Worm (Caenorhabditis elegans) whole organism, L1 larva: ENCODE measurements around the gene C06A1.6.

ENCODE experiments used
- F16B12.6 ChIP-seq: fragments of 150-350 bp; optimal IDR thresholded peaks from 2 replicates; lab custom pipeline; 2014; ENCODE audit warnings: missing biosample characterization, missing genetic modification characterization
- alr-1 ChIP-seq: fragments of 200-800 bp; sonication (Bioruptor generic); optimal IDR thresholded peaks from 2 replicates; lab custom pipeline; 2018; ENCODE audit warnings: borderline replicate concordance, mild to moderate bottlenecking, missing genetic modification characterization, missing compliant biosample characterization
- blmp-1 ChIP-seq: fragments of 150-350 bp; optimal IDR thresholded peaks from 2 replicates; lab custom pipeline; 2014; ENCODE audit warnings: missing biosample characterization, missing genetic modification characterization
- ceh-63 ChIP-seq: fragments of 200-800 bp; sonication (Bioruptor generic); optimal IDR thresholded peaks from 2 replicates; lab custom pipeline; 2018; ENCODE audit warnings: mild to moderate bottlenecking, missing genetic modification characterization, missing compliant biosample characterization
- ceh-8 ChIP-seq: fragments of 200-800 bp; sonication (Bioruptor generic); optimal IDR thresholded peaks from 2 replicates; lab custom pipeline; 2018; ENCODE audit warnings: mild to moderate bottlenecking, missing genetic modification characterization, moderate library complexity, missing compliant biosample characterization
- ceh-88 ChIP-seq: fragments of 200-800 bp; sonication (Bioruptor generic); IDR thresholded peaks from 2 replicates; pipeline ENCODE4 v1.3.6; 2022; ENCODE audit warnings: missing genetic modification characterization, missing compliant biosample characterization
- ceh-90 ChIP-seq: sonication (generic microtip); optimal IDR thresholded peaks from 2 replicates; lab custom pipeline; 2016; ENCODE audit warnings: missing genetic modification characterization, missing compliant biosample characterization
- ces-1 ChIP-seq: fragments of 150-350 bp; optimal IDR thresholded peaks from 2 replicates; lab custom pipeline; 2014; ENCODE audit warnings: missing biosample characterization, missing genetic modification reagents, missing genetic modification characterization
- dpl-1 ChIP-seq, 3 experiments: fragments of 150-350 bp in 2 of 3; sonication (generic microtip) in 1 of 3; optimal IDR thresholded peaks; 2 replicates each; lab custom pipeline; 2014 to 2017; ENCODE audit warnings: missing biosample characterization in 3 of 3, missing genetic modification characterization in 3 of 3, missing genetic modification reagents in 3 of 3
- efl-3 ChIP-seq: fragments of 200-800 bp; sonication (Bioruptor generic); optimal IDR thresholded peaks from 2 replicates; lab custom pipeline; 2018; ENCODE audit warnings: mild to moderate bottlenecking, missing genetic modification characterization, missing compliant biosample characterization
- elt-2 ChIP-seq: sonication (generic microtip); optimal IDR thresholded peaks from 2 replicates; lab custom pipeline; 2016; ENCODE audit warnings: missing genetic modification characterization, mild to moderate bottlenecking, inconsistent platforms, missing compliant biosample characterization, missing genetic modification reagents
- fkh-8 ChIP-seq: sonication (generic microtip); optimal IDR thresholded peaks from 2 replicates; lab custom pipeline; 2016; ENCODE audit warnings: mild to moderate bottlenecking, missing genetic modification characterization, missing compliant biosample characterization
- isw-1 ChIP-seq: fragments of 200-800 bp; sonication (Bioruptor generic); IDR thresholded peaks from 2 replicates; pipeline ENCODE4 v1.3.6; 2022; ENCODE audit warnings: missing genetic modification characterization, missing compliant biosample characterization
- jun-1 ChIP-seq: fragments of 150-350 bp; optimal IDR thresholded peaks from 2 replicates; lab custom pipeline; 2014; ENCODE audit warnings: missing biosample characterization, missing genetic modification reagents, missing genetic modification characterization
- lin-13 ChIP-seq: fragments of 150-350 bp; optimal IDR thresholded peaks from 2 replicates; lab custom pipeline; 2014; ENCODE audit warnings: missing biosample characterization, missing genetic modification reagents, missing genetic modification characterization
- lin-14 ChIP-seq: fragments of 200-800 bp; sonication (Bioruptor generic); optimal IDR thresholded peaks from 2 replicates; lab custom pipeline; 2018; ENCODE audit warnings: mild to moderate bottlenecking, missing genetic modification characterization, moderate library complexity, missing compliant biosample characterization
- lir-3 ChIP-seq: sonication (generic microtip); optimal IDR thresholded peaks from 2 replicates; lab custom pipeline; 2016; ENCODE audit warnings: mild to moderate bottlenecking, missing genetic modification characterization, moderate library complexity, missing compliant biosample characterization; ENCODE audit not compliant: poor library complexity
- lsy-2 ChIP-seq, 2 experiments: fragments of 150-350 bp; optimal IDR thresholded peaks; 2 replicates each; lab custom pipeline; 2014; ENCODE audit warnings: missing biosample characterization in 2 of 2, missing genetic modification characterization in 2 of 2
- mab-9 ChIP-seq: fragments of 200-800 bp; sonication (Bioruptor generic); IDR thresholded peaks from 2 replicates; pipeline ENCODE4 v1.3.6; 2022; ENCODE audit warnings: missing genetic modification reagents, missing genetic modification characterization, missing compliant biosample characterization
- mdl-1 ChIP-seq, 2 experiments: fragments of 150-350 bp; optimal IDR thresholded peaks; 2 replicates each; lab custom pipeline; 2014 to 2017; ENCODE audit warnings: missing biosample characterization in 2 of 2, missing genetic modification characterization in 2 of 2, inconsistent platforms in 1 of 2
- mef-2 ChIP-seq: fragments of 150-350 bp; optimal IDR thresholded peaks from 2 replicates; lab custom pipeline; 2014; ENCODE audit warnings: missing biosample characterization, missing genetic modification characterization
- nhr-11 ChIP-seq: fragments of 150-350 bp; optimal IDR thresholded peaks from 2 replicates; lab custom pipeline; 2014; ENCODE audit warnings: missing biosample characterization, missing genetic modification characterization
- nhr-12 ChIP-seq: sonication (generic microtip); optimal IDR thresholded peaks from 2 replicates; lab custom pipeline; 2017; ENCODE audit warnings: missing biosample characterization, missing genetic modification characterization
- nhr-19 ChIP-seq: fragments of 200-800 bp; sonication (Bioruptor generic); conservative IDR thresholded peaks from 2 replicates; pipeline ENCODE4 v1.3.6; 2022; ENCODE audit warnings: missing genetic modification characterization, missing compliant biosample characterization
- nhr-20 ChIP-seq: sonication (generic microtip); optimal IDR thresholded peaks from 2 replicates; lab custom pipeline; 2016; ENCODE audit warnings: mild to moderate bottlenecking, missing genetic modification characterization, missing compliant biosample characterization
- nhr-237 ChIP-seq: fragments of 150-350 bp; optimal IDR thresholded peaks from 2 replicates; lab custom pipeline; 2014; ENCODE audit warnings: missing biosample characterization, missing genetic modification characterization
- nhr-47 ChIP-seq: sonication (generic microtip); optimal IDR thresholded peaks from 2 replicates; lab custom pipeline; 2016; ENCODE audit warnings: mild to moderate bottlenecking, missing genetic modification characterization, moderate library complexity, missing compliant biosample characterization
- nhr-71 ChIP-seq: sonication (generic microtip); optimal IDR thresholded peaks from 2 replicates; lab custom pipeline; 2016; ENCODE audit warnings: mild to moderate bottlenecking, missing genetic modification characterization, moderate library complexity, missing compliant biosample characterization
- nhr-76 ChIP-seq: sonication (generic microtip); optimal IDR thresholded peaks from 2 replicates; lab custom pipeline; 2017; ENCODE audit warnings: missing biosample characterization, missing genetic modification characterization
- nhr-77 ChIP-seq: fragments of 150-350 bp; optimal IDR thresholded peaks from 2 replicates; lab custom pipeline; 2014; ENCODE audit warnings: missing biosample characterization, missing genetic modification characterization
- nhr-85 ChIP-seq: sonication (generic microtip); peaks from one replicate; lab custom pipeline; 2016; ENCODE audit warnings: missing genetic modification characterization, inconsistent platforms, missing compliant biosample characterization
- nhr-90 ChIP-seq: sonication (generic microtip); optimal IDR thresholded peaks from 2 replicates; lab custom pipeline; 2016; ENCODE audit warnings: mild to moderate bottlenecking, missing genetic modification characterization, missing compliant biosample characterization; ENCODE audit not compliant: poor library complexity
- pqm-1 ChIP-seq: sonication (generic microtip); optimal IDR thresholded peaks from 3 replicates; lab custom pipeline; 2017; ENCODE audit warnings: missing biosample characterization, missing genetic modification characterization
- rnt-1 ChIP-seq: sonication (generic microtip); optimal IDR thresholded peaks from 2 replicates; lab custom pipeline; 2016; ENCODE audit warnings: mild to moderate bottlenecking, missing genetic modification characterization, moderate library complexity, missing compliant biosample characterization
- skn-1 ChIP-seq: fragments of 150-350 bp; optimal IDR thresholded peaks from 2 replicates; lab custom pipeline; 2014; ENCODE audit warnings: missing biosample characterization, missing genetic modification characterization
- snu-23 ChIP-seq: sonication (generic microtip); optimal IDR thresholded peaks from 2 replicates; lab custom pipeline; 2016; ENCODE audit warnings: missing genetic modification characterization, missing compliant biosample characterization
- sox-4 ChIP-seq: sonication (generic microtip); optimal IDR thresholded peaks from 2 replicates; lab custom pipeline; 2016; ENCODE audit warnings: missing genetic modification characterization, missing compliant biosample characterization
- sptf-1 ChIP-seq: fragments of 150-350 bp; optimal IDR thresholded peaks from 2 replicates; lab custom pipeline; 2014; ENCODE audit warnings: missing biosample characterization, missing genetic modification characterization
- sup-37 ChIP-seq: fragments of 200-800 bp; sonication (Bioruptor generic); optimal IDR thresholded peaks from 2 replicates; lab custom pipeline; 2018; ENCODE audit warnings: mild to moderate bottlenecking, missing genetic modification characterization, missing compliant biosample characterization
- swsn-7 ChIP-seq: sonication (generic microtip); optimal IDR thresholded peaks from 2 replicates; lab custom pipeline; 2016; ENCODE audit warnings: missing genetic modification characterization, missing compliant biosample characterization
- unc-62 ChIP-seq: fragments of 150-350 bp; optimal IDR thresholded peaks from 2 replicates; lab custom pipeline; 2014; ENCODE audit warnings: missing biosample characterization, missing genetic modification reagents, missing genetic modification characterization
- unc-86 ChIP-seq: sonication (generic microtip); optimal IDR thresholded peaks from 2 replicates; lab custom pipeline; 2016; ENCODE audit warnings: missing genetic modification characterization, missing compliant biosample characterization
- unc-98 ChIP-seq: fragments of 200-800 bp; sonication (Bioruptor generic); IDR thresholded peaks from 2 replicates; pipeline ENCODE4 v1.3.6; 2022; ENCODE audit warnings: missing genetic modification characterization, missing compliant biosample characterization
- vab-15 ChIP-seq: sonication (generic microtip); optimal IDR thresholded peaks from 2 replicates; lab custom pipeline; 2017; ENCODE audit warnings: missing genotype, mild to moderate bottlenecking, missing genetic modification characterization, missing compliant biosample characterization
- zag-1 ChIP-seq: fragments of 150-350 bp; optimal IDR thresholded peaks from 2 replicates; lab custom pipeline; 2014; ENCODE audit warnings: missing biosample characterization, missing genetic modification characterization
- zip-4 ChIP-seq: fragments of 200-800 bp; sonication (Bioruptor generic); optimal IDR thresholded peaks from 2 replicates; lab custom pipeline; 2018; ENCODE audit warnings: mild to moderate bottlenecking, missing genetic modification characterization, moderate library complexity, missing compliant biosample characterization
- ztf-11 ChIP-seq, 2 experiments: sonication (generic microtip); optimal IDR thresholded peaks; 2 replicates each; lab custom pipeline; 2016 to 2017; ENCODE audit warnings: missing genetic modification characterization in 2 of 2, missing biosample characterization in 1 of 2, missing compliant biosample characterization in 1 of 2

Gene C06A1.6

ce11 chrII:10551985-10552736, 12.3 kb downstream of the C06A1.6 start (continued):
- TF ChIP-seq nhr-237 (tag; lab: Kevin White, UChicago) (peak; percentile 92), nhr-71 (tag; lab: Kevin White, UChicago) (peak; percentile 99), ceh-8 (GFP tag; lab: Kevin White, UChicago) (peak; percentile 85), lsy-2 (tag; optimal IDR thresholded peaks at IDR 0.05; lab: Kevin White, UChicago) (peak; percentile 92 to 96), vab-15 (tag; lab: Kevin White, UChicago) (peak; percentile 21), unc-62 (GFP tag; lab: Kevin White, UChicago) (no peak), nhr-11 (tag; lab: Kevin White, UChicago) (peak; percentile 99), efl-3 (GFP tag; lab: Kevin White, UChicago) (peak; percentile 33), ceh-63 (GFP tag; lab: Kevin White, UChicago) (peak; percentile 21), isw-1 (GFP tag; lab: Robert Waterston, UW) (peak; percentile 80), mdl-1 (tag; optimal IDR thresholded peaks at IDR 0.05; lab: Kevin White, UChicago) (peak; percentile 32 to 96), nhr-90 (tag; lab: Kevin White, UChicago) (peak; percentile 95), lir-3 (tag; lab: Kevin White, UChicago) (peak; percentile 81), nhr-47 (tag; lab: Kevin White, UChicago) (peak; percentile 97), rnt-1 (tag; lab: Kevin White, UChicago) (peak; percentile 88), F16B12.6 (tag; lab: Kevin White, UChicago) (peak; percentile 49), blmp-1 (tag; lab: Kevin White, UChicago) (peak; percentile 96), ceh-90 (tag; lab: Kevin White, UChicago) (peak; percentile 11), ces-1 (GFP tag; lab: Kevin White, UChicago) (no peak), mab-9 (peak; percentile 68), ceh-88 (GFP tag; lab: Robert Waterston, UW) (peak; percentile 76), ztf-11 (tag; optimal IDR thresholded peaks at IDR 0.05; lab: Kevin White, UChicago) (peak in 1 of 2 experiments; percentile 66), jun-1 (tag; lab: Kevin White, UChicago) (peak; percentile 95), nhr-19 (GFP tag; lab: Robert Waterston, UW) (peak; percentile 94), pqm-1 (tag; lab: Kevin White, UChicago) (no peak), nhr-77 (tag; lab: Kevin White, UChicago) (peak; percentile 89), sptf-1 (tag; lab: Kevin White, UChicago) (no peak), zip-4 (GFP tag; lab: Kevin White, UChicago) (peak; percentile 63), nhr-12 (tag; lab: Kevin White, UChicago) (no peak), nhr-20 (tag; lab: Kevin White, UChicago) (peak; percentile 97), nhr-85 (tag; lab: Kevin White, UChicago) (peak; percentile 100)
- TF ChIP-seq, all 84 proteins: peak for 65

- TF ChIP-seq dpl-1 (GFP tag; optimal IDR thresholded peaks at IDR 0.05; lab: Kevin White, UChicago) (no peak), unc-86 (no peak), alr-1 (tag; lab: Kevin White, UChicago) (no peak), nhr-76 (tag; lab: Kevin White, UChicago) (no peak), lin-13 (no peak), mef-2 (no peak), swsn-7 (tag; lab: Kevin White, UChicago) (peak; percentile 23), fkh-8 (tag; lab: Kevin White, UChicago) (peak; percentile 69), zag-1 (tag; lab: Kevin White, UChicago) (no peak), mab-9 (no peak), ceh-8 (GFP tag; lab: Kevin White, UChicago) (peak; percentile 63), sptf-1 (tag; lab: Kevin White, UChicago) (no peak), elt-2 (tag; lab: Kevin White, UChicago) (peak; percentile 9), sox-4 (tag; lab: Kevin White, UChicago) (no peak), ceh-88 (GFP tag; lab: Robert Waterston, UW) (no peak), ces-1 (GFP tag; lab: Kevin White, UChicago) (no peak), lin-14 (GFP tag; lab: Kevin White, UChicago) (peak; percentile 1), skn-1 (peak; percentile 5), nhr-90 (tag; lab: Kevin White, UChicago) (peak; percentile 47), unc-98 (GFP tag; lab: Robert Waterston, UW) (no peak), F16B12.6 (tag; lab: Kevin White, UChicago) (no peak), snu-23 (GFP tag; lab: Kevin White, UChicago) (peak; percentile 12), sup-37 (GFP tag; lab: Kevin White, UChicago) (no peak)
Observed at ce11 chrII:10550872-10551647, 13.4 kb downstream of the C06A1.6 start.
